Fruit fly (Drosophila melanogaster): ENCODE data around the gene Nsf2.

Gene Nsf2

dm6 chr3R:13874866-13875417 is 37.2 kb upstream of the Nsf2 start, which contains the start of gene E5:
Gene E5 (minus strand): TSS chr3R:13874916.
- TF ChIP-seq toe (GFP tag; optimal IDR thresholded peaks at IDR 0.05) (no peak), Clk (GFP tag; optimal IDR thresholded peaks at IDR 0.05) (no peak), bab1 (GFP tag; optimal IDR thresholded peaks at IDR 0.05) (no peak), CG1620 (GFP tag; optimal IDR thresholded peaks at IDR 0.05) (no peak), pad (GFP tag; optimal IDR thresholded peaks at IDR 0.05) (peak; percentile 90), tj (GFP tag; optimal IDR thresholded peaks at IDR 0.05) (no peak)

dm6 chr3R:13872161-13872560 is 34.4 kb upstream of the Nsf2 start:
- TF ChIP-seq kay (GFP tag; ENCODE audit: borderline replicate concordance) = no peak
- no peak for TF ChIP-seq CG33017 (tag; optimal IDR thresholded peaks at IDR 0.05)
- no peak for TF ChIP-seq tj (GFP tag; optimal IDR thresholded peaks at IDR 0.05)
- no peak for TF ChIP-seq Crg-1 (GFP tag; optimal IDR thresholded peaks at IDR 0.05)
- no peak for TF ChIP-seq CG1620 (GFP tag; optimal IDR thresholded peaks at IDR 0.05)
- TF ChIP-seq cnc (optimal IDR thresholded peaks at IDR 0.05) = no peak
- TF ChIP-seq CG7101 (tag; optimal IDR thresholded peaks at IDR 0.05) = no peak
- TF ChIP-seq CG5204 (GFP tag; optimal IDR thresholded peaks at IDR 0.05) = no peak
- TF ChIP-seq CG14711 (tag; optimal IDR thresholded peaks at IDR 0.05) = no peak
- no peak for TF ChIP-seq bab1 (GFP tag; optimal IDR thresholded peaks at IDR 0.05)
- no peak for TF ChIP-seq pad (GFP tag; optimal IDR thresholded peaks at IDR 0.05)
- no peak for TF ChIP-seq cic (GFP tag; optimal IDR thresholded peaks at IDR 0.05)
- no peak for TF ChIP-seq CG7045 (GFP tag; optimal IDR thresholded peaks at IDR 0.05)
- TF ChIP-seq Mnt (GFP tag; optimal IDR thresholded peaks at IDR 0.05) = no peak
- TF ChIP-seq CG12768 (GFP tag; optimal IDR thresholded peaks at IDR 0.05) = no peak

- no peak for TF ChIP-seq CG14711 (tag; optimal IDR thresholded peaks at IDR 0.05)
- no peak for TF ChIP-seq CG11617 (GFP tag; optimal IDR thresholded peaks at IDR 0.05)
- TF ChIP-seq CG7101 (tag; optimal IDR thresholded peaks at IDR 0.05) = no peak
- no peak for TF ChIP-seq toe (GFP tag; optimal IDR thresholded peaks at IDR 0.05)
- no peak for TF ChIP-seq Hr96 (GFP tag; optimal IDR thresholded peaks at IDR 0.05)
- no peak for TF ChIP-seq cnc (optimal IDR thresholded peaks at IDR 0.05)
- TF ChIP-seq CG7045 (GFP tag; optimal IDR thresholded peaks at IDR 0.05) = no peak
- TF ChIP-seq CG1620 (GFP tag; optimal IDR thresholded peaks at IDR 0.05) = no peak
- no peak for TF ChIP-seq CG5204 (GFP tag; optimal IDR thresholded peaks at IDR 0.05)
- TF ChIP-seq pad (GFP tag; optimal IDR thresholded peaks at IDR 0.05) = no peak
- no peak for TF ChIP-seq ovo (GFP tag; optimal IDR thresholded peaks at IDR 0.05)
- TF ChIP-seq CG12768 (GFP tag; optimal IDR thresholded peaks at IDR 0.05) = no peak
- TF ChIP-seq Crg-1 (GFP tag; optimal IDR thresholded peaks at IDR 0.05) = no peak
- TF ChIP-seq bab1 (GFP tag; optimal IDR thresholded peaks at IDR 0.05) = no peak
- TF ChIP-seq Mnt (GFP tag; optimal IDR thresholded peaks at IDR 0.05) = no peak
Measured at dm6 chr3R:13861805-13862204, 24.0 kb upstream of the Nsf2 start.

- TF ChIP-seq Hr96 (GFP tag; optimal IDR thresholded peaks at IDR 0.05) (no peak), CG7045 (GFP tag; optimal IDR thresholded peaks at IDR 0.05) (no peak), CG7101 (tag; optimal IDR thresholded peaks at IDR 0.05) (no peak), Clk (GFP tag; optimal IDR thresholded peaks at IDR 0.05) (no peak), Crg-1 (GFP tag; optimal IDR thresholded peaks at IDR 0.05) (no peak)
Measured at dm6 chr3R:13859242-13859641, 21.5 kb upstream of the Nsf2 start.

- TF ChIP-seq toe (GFP tag; optimal IDR thresholded peaks at IDR 0.05) (no peak), kay (GFP tag; ENCODE audit: borderline replicate concordance) (no peak), bab1 (GFP tag; optimal IDR thresholded peaks at IDR 0.05) (no peak), Hr96 (GFP tag; optimal IDR thresholded peaks at IDR 0.05) (no peak), cnc (optimal IDR thresholded peaks at IDR 0.05) (no peak), CG33017 (tag; optimal IDR thresholded peaks at IDR 0.05) (no peak), Mnt (GFP tag; optimal IDR thresholded peaks at IDR 0.05) (no peak), CG11617 (GFP tag; optimal IDR thresholded peaks at IDR 0.05) (no peak), Clk (GFP tag; optimal IDR thresholded peaks at IDR 0.05) (no peak), tj (GFP tag; optimal IDR thresholded peaks at IDR 0.05) (no peak)
Measured at dm6 chr3R:13857339-13857738, 19.5 kb upstream of the Nsf2 start.

- TF ChIP-seq pad (GFP tag; optimal IDR thresholded peaks at IDR 0.05) (no peak), Hr96 (GFP tag; optimal IDR thresholded peaks at IDR 0.05) (no peak), CG7101 (tag; optimal IDR thresholded peaks at IDR 0.05) (no peak), cic (GFP tag; optimal IDR thresholded peaks at IDR 0.05) (no peak), CG14711 (tag; optimal IDR thresholded peaks at IDR 0.05) (no peak), CG5204 (GFP tag; optimal IDR thresholded peaks at IDR 0.05) (no peak), toe (GFP tag; optimal IDR thresholded peaks at IDR 0.05) (no peak), CG33017 (tag; optimal IDR thresholded peaks at IDR 0.05) (no peak)
Measured at dm6 chr3R:13855354-13855753, 17.6 kb upstream of the Nsf2 start, which contains the start of gene CG14362. Gene CG14362 (minus strand): TSS chr3R:13855454.

- no peak for TF ChIP-seq ovo (GFP tag; optimal IDR thresholded peaks at IDR 0.05)
- TF ChIP-seq CG14711 (tag; optimal IDR thresholded peaks at IDR 0.05) = no peak
- no peak for TF ChIP-seq CG1620 (GFP tag; optimal IDR thresholded peaks at IDR 0.05)
- no peak for TF ChIP-seq cnc (optimal IDR thresholded peaks at IDR 0.05)
- no peak for TF ChIP-seq pad (GFP tag; optimal IDR thresholded peaks at IDR 0.05)
- TF ChIP-seq tj (GFP tag; optimal IDR thresholded peaks at IDR 0.05) = no peak
- no peak for TF ChIP-seq CG7101 (tag; optimal IDR thresholded peaks at IDR 0.05)
- TF ChIP-seq CG5204 (GFP tag; optimal IDR thresholded peaks at IDR 0.05) = no peak
- TF ChIP-seq toe (GFP tag; optimal IDR thresholded peaks at IDR 0.05) = no peak
- TF ChIP-seq Crg-1 (GFP tag; optimal IDR thresholded peaks at IDR 0.05) = no peak
- TF ChIP-seq CG33017 (tag; optimal IDR thresholded peaks at IDR 0.05) = no peak
Measured at dm6 chr3R:13850992-13851391, 13.2 kb upstream of the Nsf2 start.

All from whole organism, adult.